Worm (Caenorhabditis elegans): ENCODE data around the gene C30B5.17.

- TF ChIP-seq W03F9.2 (tag; optimal IDR thresholded peaks at IDR 0.05) (no peak), him-1 (tag; optimal IDR thresholded peaks at IDR 0.05) (no peak)
These were observed 4.3 kb downstream of the C30B5.17 start, which contains the start of gene szy-4 for ce11 chrII:6198468-6198867.

Measured in whole organism, L4/young adult.